Fruit fly (Drosophila melanogaster): Measurements from ENCODE around the gene CG16700.

CG16700 gene

DNA sequence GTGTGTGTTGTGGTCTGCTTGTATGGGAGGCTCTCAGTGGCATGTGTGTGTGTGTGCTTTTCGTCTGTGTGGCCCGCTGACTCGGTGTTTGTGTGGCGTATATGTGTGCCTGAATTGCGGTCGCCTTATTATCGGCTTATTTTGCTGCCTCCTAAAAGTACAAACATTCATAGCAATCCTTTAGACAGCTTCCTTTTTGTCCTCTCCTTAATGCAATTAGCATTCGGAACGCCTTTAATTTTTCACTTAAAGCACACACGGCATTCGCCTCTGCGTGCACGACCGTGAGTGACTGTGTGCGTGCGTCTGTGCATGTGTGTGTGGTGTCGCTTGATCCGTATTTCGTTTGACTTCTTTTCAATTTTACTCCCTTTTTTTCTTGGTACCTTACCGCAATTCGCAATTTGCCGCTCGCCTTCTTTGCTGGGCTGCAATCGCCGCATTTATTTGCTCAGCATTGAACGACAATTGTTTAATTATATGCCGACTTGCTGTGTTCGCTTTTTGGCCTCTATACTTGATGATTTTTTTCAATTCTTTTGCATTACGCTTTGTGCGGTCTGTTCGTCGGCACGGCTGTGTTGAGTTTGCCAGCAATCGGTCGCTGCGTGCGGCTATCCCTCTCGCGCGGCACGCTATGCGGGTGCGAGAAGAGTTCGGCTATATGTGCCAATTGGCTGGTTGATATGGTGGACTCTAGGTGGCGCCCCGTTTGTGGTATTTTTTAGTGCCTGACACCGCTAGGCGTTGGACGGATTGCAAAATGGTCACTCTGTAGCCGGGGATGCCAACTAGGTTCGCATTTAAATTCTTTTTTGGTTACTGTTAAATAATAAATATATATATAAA lies 14.1 kb upstream of the CG16700 start, which contains the start of gene wcy (continued):
- TF ChIP-seq maf-S (GFP tag; optimal IDR thresholded peaks at IDR 0.05): no peak
- no peak for TF ChIP-seq Fer1 (GFP tag; optimal IDR thresholded peaks at IDR 0.05)
- TF ChIP-seq Opbp (GFP tag; IDR thresholded peaks at IDR 0.05; ENCODE audit: partially characterized antibody): peak; percentile 47; the same call in 2 of the 3 replicates
- 0 out of 3 replicates have a peak, but pooled peaks have one; percentile 48 for TF ChIP-seq zen2 (GFP tag; IDR thresholded peaks at IDR 0.05; ENCODE audit: partially characterized antibody)
- no peak for TF ChIP-seq CG7928 (GFP tag; optimal IDR thresholded peaks at IDR 0.05)
- no peak for TF ChIP-seq HLH54F (GFP tag; optimal IDR thresholded peaks at IDR 0.05)
- TF ChIP-seq Hsf (GFP tag; optimal IDR thresholded peaks at IDR 0.05): peak; percentile 27
- TF ChIP-seq CG9215 (GFP tag; IDR thresholded peaks at IDR 0.05): no peak
- TF ChIP-seq HmgD (GFP tag; optimal IDR thresholded peaks at IDR 0.05): peak; percentile 43
- no peak for TF ChIP-seq gsb-n (tag; optimal IDR thresholded peaks at IDR 0.05)
- TF ChIP-seq chinmo (GFP tag; IDR thresholded peaks at IDR 0.05; ENCODE audit: partially characterized antibody): 0 out of 4 replicates have a peak, but pooled peaks have one; percentile 51
- TF ChIP-seq ems (GFP tag; optimal IDR thresholded peaks at IDR 0.05): peak; percentile 14
- TF ChIP-seq MESR4 (GFP tag; optimal IDR thresholded peaks at IDR 0.05): peak; percentile 53
- TF ChIP-seq CG13287 (GFP tag; IDR thresholded peaks at IDR 0.05; ENCODE audit: partially characterized antibody): peak; percentile 27
- no peak for TF ChIP-seq CG8281 (tag; optimal IDR thresholded peaks at IDR 0.05)
- TF ChIP-seq CG3163 (GFP tag; optimal IDR thresholded peaks at IDR 0.05): no peak
- no peak for TF ChIP-seq CG8089 (GFP tag; optimal IDR thresholded peaks at IDR 0.05)
- peak in 1 of 2 experiments; percentile 62 for TF ChIP-seq Eip74EF (GFP tag; optimal IDR thresholded peaks at IDR 0.05)
- no peak for TF ChIP-seq en (GFP tag; optimal IDR thresholded peaks at IDR 0.05)
- peak; percentile 47 for TF ChIP-seq HmgZ (tag; optimal IDR thresholded peaks at IDR 0.05)
- peak; percentile 96 for TF ChIP-seq CG8478 (optimal IDR thresholded peaks at IDR 0.05)
- TF ChIP-seq CG1832 (GFP tag; optimal IDR thresholded peaks at IDR 0.05): peak; percentile 97
- no peak for TF ChIP-seq CG34376 (GFP tag; optimal IDR thresholded peaks at IDR 0.05)
- TF ChIP-seq Lpt (GFP tag; optimal IDR thresholded peaks at IDR 0.05): no peak
- no peak for TF ChIP-seq ara (GFP tag; IDR thresholded peaks at IDR 0.05)
- no peak for TF ChIP-seq CG43689 (GFP tag; IDR thresholded peaks at IDR 0.05)
- TF ChIP-seq vfl (GFP tag; optimal IDR thresholded peaks at IDR 0.05): no peak
- no peak; the same call in 1 of the 2 replicates for TF ChIP-seq ranshi (GFP tag; IDR thresholded peaks at IDR 0.05)
- no peak for TF ChIP-seq CG10209 (GFP tag; optimal IDR thresholded peaks at IDR 0.05)
- TF ChIP-seq gfzf (GFP tag; optimal IDR thresholded peaks at IDR 0.05): peak; percentile 91
- peak; percentile 55 for TF ChIP-seq CG17186 (GFP tag; optimal IDR thresholded peaks at IDR 0.05)
- TF ChIP-seq Lim3 (GFP tag; IDR thresholded peaks at IDR 0.05): no peak
- TF ChIP-seq Hand (GFP tag; optimal IDR thresholded peaks at IDR 0.05): no peak
- no peak for TF ChIP-seq mld (GFP tag; IDR thresholded peaks at IDR 0.05; ENCODE audit: partially characterized antibody)
- TF ChIP-seq eyg (GFP tag; optimal IDR thresholded peaks at IDR 0.05): no peak
- TF ChIP-seq CG7786 (GFP tag; optimal IDR thresholded peaks at IDR 0.05): no peak
- TF ChIP-seq Myb (GFP tag; optimal IDR thresholded peaks at IDR 0.05): peak; percentile 21
- TF ChIP-seq CG11456 (GFP tag; IDR thresholded peaks at IDR 0.05): no peak
- no peak for TF ChIP-seq disco-r (GFP tag; optimal IDR thresholded peaks at IDR 0.05)
- no peak for TF ChIP-seq Dfd (GFP tag; optimal IDR thresholded peaks at IDR 0.05)
- no peak for TF ChIP-seq nerfin-1 (tag; optimal IDR thresholded peaks at IDR 0.05)
- no peak for TF ChIP-seq Six4 (GFP tag; optimal IDR thresholded peaks at IDR 0.05)
- no peak for TF ChIP-seq Abd-B (GFP tag; optimal IDR thresholded peaks at IDR 0.05)
- 0 out of 2 replicates have a peak, but pooled peaks have one; percentile 15 for TF ChIP-seq Ada2b (GFP tag; IDR thresholded peaks at IDR 0.05)
- TF ChIP-seq CG2120 (GFP tag; optimal IDR thresholded peaks at IDR 0.05): peak; percentile 5
- TF ChIP-seq tll (GFP tag; optimal IDR thresholded peaks at IDR 0.05): no peak
- TF ChIP-seq crol (GFP tag; IDR thresholded peaks at IDR 0.05): no peak; the same call in 1 of the 2 replicates
- no peak for TF ChIP-seq ac (GFP tag; optimal IDR thresholded peaks at IDR 0.05)
- no peak for TF ChIP-seq CG1529 (GFP tag; optimal IDR thresholded peaks at IDR 0.05)
